Worm (Caenorhabditis elegans): ENCODE data around the gene C09G4.4.

The C09G4.4 gene

DNA sequence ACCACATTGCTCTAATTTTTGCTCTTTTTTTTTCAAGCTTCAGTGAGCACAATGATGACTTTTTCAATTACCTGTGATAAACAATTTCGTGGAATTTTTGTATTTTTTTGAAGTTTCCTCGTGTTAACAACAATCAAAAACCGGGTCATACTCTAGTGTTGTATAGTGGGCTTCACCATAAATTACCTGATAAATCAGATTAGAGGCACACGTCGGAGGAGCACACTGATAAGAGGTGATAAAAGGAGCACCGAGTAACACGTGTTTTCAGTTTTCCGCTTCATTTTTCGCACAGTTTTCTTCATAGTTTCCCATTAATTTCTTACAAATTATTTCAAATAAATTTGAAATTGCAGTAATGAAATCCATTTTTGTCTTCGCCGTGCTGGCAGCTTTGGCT is 31.5 kb upstream of the C09G4.4 start, which contains the start of gene spp-8:
Gene spp-8, plus strand, starts transcription at position 357 of the 400 bp plus-strand sequence.
- TF ChIP-seq nhr-237 (tag; optimal IDR thresholded peaks at IDR 0.05) (no peak), bed-3 (GFP tag; optimal IDR thresholded peaks at IDR 0.05) (no peak), elt-3 (tag; optimal IDR thresholded peaks at IDR 0.05) (no peak), sptf-1 (tag; optimal IDR thresholded peaks at IDR 0.05) (no peak), ham-2 (GFP tag; optimal IDR thresholded peaks at IDR 0.05) (no peak), nhr-76 (tag; optimal IDR thresholded peaks at IDR 0.05) (no peak), nhr-2 (tag; optimal IDR thresholded peaks at IDR 0.05) (no peak), M03D4.4 (tag; optimal IDR thresholded peaks at IDR 0.05) (no peak), ceh-43 (GFP tag; optimal IDR thresholded peaks at IDR 0.05) (no peak), lsy-2 (tag; optimal IDR thresholded peaks at IDR 0.05) (no peak), mab-5 (tag; optimal IDR thresholded peaks at IDR 0.05) (no peak), elt-1 (tag; optimal IDR thresholded peaks at IDR 0.05; ENCODE audit: borderline replicate concordance, insufficient read depth) (no peak), nhr-28 (tag; optimal IDR thresholded peaks at IDR 0.05) (no peak), ces-1 (GFP tag; optimal IDR thresholded peaks at IDR 0.05) (no peak), mls-2 (tag; optimal IDR thresholded peaks at IDR 0.05) (no peak), nhr-12 (tag; optimal IDR thresholded peaks at IDR 0.05) (no peak), ceh-39 (tag; optimal IDR thresholded peaks at IDR 0.05) (no peak), unc-39 (tag; optimal IDR thresholded peaks at IDR 0.05) (no peak), tbx-8 (GFP tag; optimal IDR thresholded peaks at IDR 0.05) (no peak)

DNA sequence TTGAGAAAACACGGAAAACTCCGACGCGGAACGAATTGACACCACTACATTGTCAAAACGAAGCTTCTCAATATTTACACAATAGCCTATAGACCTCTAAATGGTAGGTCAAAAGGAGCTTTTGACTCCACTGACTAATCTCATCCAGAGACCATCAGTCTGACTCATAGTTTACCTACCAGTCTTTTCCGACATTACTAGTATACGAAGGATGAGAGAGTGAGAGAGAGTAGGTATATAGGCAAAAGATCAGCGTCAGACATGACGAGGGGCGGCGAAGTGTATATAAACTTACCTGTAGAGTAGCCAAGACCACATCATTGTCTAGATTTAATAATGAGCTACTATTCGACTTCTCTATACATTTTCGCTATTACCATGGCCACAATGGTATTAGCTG is 25.6 kb upstream of the C09G4.4 start, which contains the start of gene srlf-3:
Gene srlf-3, plus strand, starts transcription at position 301 of the 400 bp plus-strand sequence.
- TF ChIP-seq ceh-83 (GFP tag; optimal IDR thresholded peaks at IDR 0.05) (no peak), mab-5 (tag; optimal IDR thresholded peaks at IDR 0.05) (no peak), nhr-76 (tag; optimal IDR thresholded peaks at IDR 0.05) (no peak), drap-1 (GFP tag; optimal IDR thresholded peaks at IDR 0.05) (no peak), lsy-2 (tag; optimal IDR thresholded peaks at IDR 0.05) (no peak), pha-4 (tag; optimal IDR thresholded peaks at IDR 0.05) (no peak), lin-32 (GFP tag; optimal IDR thresholded peaks at IDR 0.05) (no peak), ceh-43 (GFP tag; optimal IDR thresholded peaks at IDR 0.05) (no peak), lin-13 (tag; optimal IDR thresholded peaks at IDR 0.05) (no peak), hlh-1 (tag; optimal IDR thresholded peaks at IDR 0.05) (no peak), unc-120 (tag; optimal IDR thresholded peaks at IDR 0.05; ENCODE audit: poor library complexity, severe bottlenecking) (no peak), M03D4.4 (tag; optimal IDR thresholded peaks at IDR 0.05) (no peak), elt-1 (tag; optimal IDR thresholded peaks at IDR 0.05; ENCODE audit: borderline replicate concordance, insufficient read depth) (no peak), mep-1 (tag; optimal IDR thresholded peaks at IDR 0.05) (no peak)

DNA sequence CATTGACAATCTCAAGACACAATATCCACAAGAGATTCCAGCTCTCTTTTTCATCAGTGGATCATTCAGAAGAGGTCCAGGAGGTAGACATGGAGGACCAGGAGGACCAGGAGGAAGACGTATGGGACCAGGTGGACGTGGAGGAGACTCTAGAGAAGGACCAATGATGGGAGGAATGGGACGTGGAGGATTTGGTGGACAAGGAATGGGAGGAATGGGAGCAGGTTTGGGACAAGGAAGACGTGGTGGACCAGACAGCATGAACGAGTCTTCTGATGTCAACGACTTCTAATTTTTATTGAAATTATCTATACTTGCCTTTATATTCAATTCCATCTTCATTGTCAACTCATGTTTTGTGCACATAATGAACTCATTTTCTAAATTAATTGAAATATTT is 24.7 kb upstream of the C09G4.4 start:
- no peak for TF ChIP-seq nhr-76 (tag; optimal IDR thresholded peaks at IDR 0.05)
- no peak for TF ChIP-seq elt-3 (tag; optimal IDR thresholded peaks at IDR 0.05)
- no peak for TF ChIP-seq sptf-1 (tag; optimal IDR thresholded peaks at IDR 0.05)

DNA sequence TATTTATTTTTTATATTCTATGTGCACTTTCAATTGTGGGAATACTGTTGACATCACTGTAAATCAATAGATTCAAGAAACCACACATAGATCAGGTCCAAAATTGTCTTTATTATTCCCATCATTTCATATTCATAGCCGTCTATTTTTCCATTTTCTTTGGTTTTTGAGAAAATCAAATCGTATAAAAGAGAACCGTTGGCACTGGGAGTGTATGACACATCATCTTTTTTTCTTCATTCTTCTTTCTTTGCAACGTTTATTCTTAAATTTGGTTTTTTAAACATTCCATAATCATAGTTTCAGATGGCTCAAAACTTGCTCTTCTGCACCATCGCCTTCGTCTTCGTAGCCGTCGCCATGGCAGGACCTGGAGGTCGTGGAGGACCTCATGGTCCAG is 22.9 kb upstream of the C09G4.4 start, which contains the start of gene srlf-2:
Gene srlf-2, plus strand, starts transcription at position 301 of the 400 bp plus-strand sequence.
- TF ChIP-seq nhr-28 (tag; optimal IDR thresholded peaks at IDR 0.05) (no peak), mab-5 (tag; optimal IDR thresholded peaks at IDR 0.05) (no peak), ces-1 (GFP tag; optimal IDR thresholded peaks at IDR 0.05) (no peak), ceh-39 (tag; optimal IDR thresholded peaks at IDR 0.05) (no peak), ham-2 (GFP tag; optimal IDR thresholded peaks at IDR 0.05) (no peak), hlh-1 (tag; optimal IDR thresholded peaks at IDR 0.05) (no peak), sem-2 (GFP tag; optimal IDR thresholded peaks at IDR 0.05) (no peak), cnd-1 (tag; optimal IDR thresholded peaks at IDR 0.05) (no peak), unc-39 (tag; optimal IDR thresholded peaks at IDR 0.05) (no peak), nhr-76 (tag; optimal IDR thresholded peaks at IDR 0.05) (no peak), mep-1 (tag; optimal IDR thresholded peaks at IDR 0.05) (no peak), ceh-83 (GFP tag; optimal IDR thresholded peaks at IDR 0.05) (no peak), nhr-2 (tag; optimal IDR thresholded peaks at IDR 0.05) (no peak), mls-2 (tag; optimal IDR thresholded peaks at IDR 0.05) (no peak), lin-32 (GFP tag; optimal IDR thresholded peaks at IDR 0.05) (no peak)

DNA sequence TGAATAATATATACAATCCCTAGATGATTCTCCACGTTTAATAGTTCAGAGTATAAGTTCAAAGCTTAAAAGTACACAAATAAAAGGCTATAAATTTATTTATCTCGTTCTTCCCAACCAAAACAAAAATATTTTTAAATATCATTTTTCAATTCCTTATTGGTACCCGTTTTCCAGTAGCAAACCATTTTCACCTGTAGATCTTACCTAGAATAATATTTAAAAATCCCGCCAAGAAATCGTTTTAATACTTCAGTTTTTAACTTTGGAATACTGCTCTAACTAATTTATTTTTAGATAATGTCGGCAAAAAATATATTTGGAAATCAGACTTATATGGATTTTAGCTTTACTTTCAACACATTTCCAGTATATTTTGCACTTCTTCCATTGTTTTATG is 20.5 kb upstream of the C09G4.4 start, which contains the start of gene sru-7:
Gene sru-7, plus strand, starts transcription at position 301 of the 400 bp plus-strand sequence.
- no peak for TF ChIP-seq unc-120 (tag; optimal IDR thresholded peaks at IDR 0.05; ENCODE audit: poor library complexity, severe bottlenecking)
- no peak for TF ChIP-seq cnd-1 (tag; optimal IDR thresholded peaks at IDR 0.05)
- TF ChIP-seq flh-1 (GFP tag; optimal IDR thresholded peaks at IDR 0.05): no peak
- TF ChIP-seq drap-1 (GFP tag; optimal IDR thresholded peaks at IDR 0.05): no peak
